Fruit fly (Drosophila melanogaster) whole organism, embryonic: ENCODE results near the gene CG7011.

Source experiments
- Abd-B ChIP-seq: fragments of 200-800 bp; sonication (Bioruptor generic); optimal IDR thresholded peaks from 2 replicates; lab custom pipeline; 2018; ENCODE audit warnings: missing biosample characterization, mild to moderate bottlenecking, missing genetic modification characterization, moderate library complexity
- Bdp1 ChIP-seq: fragments of 200-800 bp; sonication (Bioruptor generic); optimal IDR thresholded peaks from 3 replicates; lab custom pipeline; 2016; ENCODE audit warnings: missing biosample characterization, missing genetic modification characterization
- CG10654 ChIP-seq: fragments of 200-800 bp; sonication (Bioruptor generic); optimal IDR thresholded peaks from 2 replicates; lab custom pipeline; 2016; ENCODE audit warnings: missing biosample characterization, missing genetic modification characterization
- CG11456 ChIP-seq: fragments of 200-800 bp; sonication (Bioruptor generic); IDR thresholded peaks from 3 replicates; pipeline ENCODE4 v1.3.6; 2022; ENCODE audit warnings: missing biosample characterization, missing genetic modification characterization
- CG12155 ChIP-seq: fragments of 200-800 bp; sonication (Bioruptor generic); optimal IDR thresholded peaks from 3 replicates; lab custom pipeline; 2016; ENCODE audit warnings: missing biosample characterization, missing genetic modification characterization
- CG13894 ChIP-seq: fragments of 200-800 bp; sonication (Bioruptor generic); optimal IDR thresholded peaks from 3 replicates; lab custom pipeline; 2018; ENCODE audit warnings: missing biosample characterization, mild to moderate bottlenecking, missing genetic modification characterization, moderate library complexity
- CG14441 ChIP-seq: fragments of 200-800 bp; sonication (Bioruptor generic); IDR thresholded peaks from 2 replicates; pipeline ENCODE4 v1.3.6; 2022; ENCODE audit warnings: missing biosample characterization, missing genetic modification characterization
- CG14667 ChIP-seq: fragments of 200-800 bp; sonication (Bioruptor generic); IDR thresholded peaks from 2 replicates; pipeline ENCODE4 v1.3.6; 2022; ENCODE audit warnings: missing biosample characterization, missing genetic modification characterization
- CG2678 ChIP-seq: fragments of 200-800 bp; sonication (Bioruptor generic); optimal IDR thresholded peaks from 3 replicates; lab custom pipeline; 2019; ENCODE audit warnings: missing biosample characterization, mild to moderate bottlenecking, missing genetic modification characterization, moderate library complexity
- CG2889 ChIP-seq: fragments of 200-800 bp; sonication (Bioruptor generic); IDR thresholded peaks from 3 replicates; pipeline ENCODE4 v1.3.6; 2022; ENCODE audit warnings: missing biosample characterization, missing genetic modification characterization
- CG31388 ChIP-seq: fragments of 200-800 bp; sonication (Bioruptor generic); optimal IDR thresholded peaks from 2 replicates; lab custom pipeline; 2016; ENCODE audit warnings: missing biosample characterization, missing genetic modification characterization
- CG33557 ChIP-seq: fragments of 200-800 bp; sonication (Bioruptor generic); optimal IDR thresholded peaks from 2 replicates; lab custom pipeline; 2019; ENCODE audit warnings: missing biosample characterization, mild to moderate bottlenecking, missing genetic modification characterization, moderate library complexity
- CG4404 ChIP-seq: fragments of 200-800 bp; sonication (Bioruptor generic); IDR thresholded peaks from 2 replicates; pipeline ENCODE4 v1.3.6; 2022; ENCODE audit warnings: missing biosample characterization, missing genetic modification characterization
- CG6765 ChIP-seq: fragments of 200-800 bp; sonication (Bioruptor generic); optimal IDR thresholded peaks from 3 replicates; lab custom pipeline; 2017; ENCODE audit warnings: missing biosample characterization, mild to moderate bottlenecking, missing genetic modification characterization
- CG6854 ChIP-seq: fragments of 200-800 bp; sonication (Bioruptor generic); optimal IDR thresholded peaks from 3 replicates; lab custom pipeline; 2017; ENCODE audit warnings: missing biosample characterization, mild to moderate bottlenecking, missing genetic modification characterization
- CG8290 ChIP-seq, 3 experiments: fragments of 200-800 bp; sonication (Bioruptor generic); optimal IDR thresholded peaks; 2 replicates each; lab custom pipeline; 2016 to 2019; ENCODE audit warnings: missing biosample characterization in 3 of 3, missing genetic modification characterization in 3 of 3, mild to moderate bottlenecking in 2 of 3, moderate library complexity in 1 of 3
- CG8478 ChIP-seq: fragments of >200 bp; optimal IDR thresholded peaks from 2 replicates; lab custom pipeline; 2018
- CG9215 ChIP-seq: fragments of 200-800 bp; sonication (Bioruptor generic); IDR thresholded peaks from 2 replicates; pipeline ENCODE4 v1.3.6; 2022; ENCODE audit warnings: missing biosample characterization, missing genetic modification characterization
- CG9932 ChIP-seq: fragments of 200-800 bp; sonication (Bioruptor generic); IDR thresholded peaks from 2 replicates; pipeline ENCODE4 v1.3.6; 2022; ENCODE audit warnings: missing biosample characterization, missing genetic modification characterization
- ERR ChIP-seq: fragments of 200-800 bp; sonication (Bioruptor generic); optimal IDR thresholded peaks from 2 replicates; lab custom pipeline; 2016; ENCODE audit warnings: missing biosample characterization, missing genetic modification characterization
- Fer3 ChIP-seq: fragments of 200-800 bp; sonication (Bioruptor generic); optimal IDR thresholded peaks from 2 replicates; lab custom pipeline; 2018; ENCODE audit warnings: missing biosample characterization, mild to moderate bottlenecking, missing genetic modification characterization, moderate library complexity
- Hr78 ChIP-seq, 2 experiments: fragments of 200-800 bp in 1 of 2; fragments of >200 bp in 1 of 2; sonication (Bioruptor generic) in 1 of 2; optimal IDR thresholded peaks; 2 replicates each; lab custom pipeline; 2017 to 2019; ENCODE audit warnings: missing biosample characterization in 2 of 2, missing genetic modification characterization in 2 of 2, mild to moderate bottlenecking in 1 of 2, moderate library complexity in 1 of 2
- Kr ChIP-seq: fragments of 200-800 bp; sonication (Bioruptor generic); optimal IDR thresholded peaks from 2 replicates; lab custom pipeline; 2017; ENCODE audit warnings: missing biosample characterization, mild to moderate bottlenecking, missing genetic modification characterization
- NfI ChIP-seq: fragments of 200-800 bp; sonication (Bioruptor generic); optimal IDR thresholded peaks from 3 replicates; lab custom pipeline; 2018; ENCODE audit warnings: missing biosample characterization, mild to moderate bottlenecking, missing genetic modification characterization, moderate library complexity
- Vsx1 ChIP-seq: fragments of 200-800 bp; sonication (Bioruptor generic); optimal IDR thresholded peaks from 2 replicates; lab custom pipeline; 2017; ENCODE audit warnings: missing biosample characterization, mild to moderate bottlenecking, missing genetic modification characterization, missing genetic modification reagents
- abd-A ChIP-seq: fragments of 200-800 bp; sonication (Bioruptor generic); optimal IDR thresholded peaks from 3 replicates; lab custom pipeline; 2019; ENCODE audit warnings: missing biosample characterization, mild to moderate bottlenecking, missing genetic modification characterization, moderate library complexity
- bowl ChIP-seq: fragments of 200-800 bp; sonication (Bioruptor generic); IDR thresholded peaks from 2 replicates; pipeline ENCODE4 v1.3.6; 2022; ENCODE audit warnings: missing biosample characterization, missing genetic modification characterization
- chn ChIP-seq: fragments of 200-800 bp; sonication (Bioruptor generic); optimal IDR thresholded peaks from 2 replicates; lab custom pipeline; 2016; ENCODE audit warnings: missing biosample characterization, missing genetic modification characterization
- ems ChIP-seq: fragments of 200-800 bp; sonication (Bioruptor generic); optimal IDR thresholded peaks from 3 replicates; lab custom pipeline; 2016; ENCODE audit warnings: missing biosample characterization, missing genetic modification characterization
- fd96Cb ChIP-seq: fragments of 200-800 bp; sonication (Bioruptor generic); optimal IDR thresholded peaks from 2 replicates; lab custom pipeline; 2018; ENCODE audit warnings: missing biosample characterization, mild to moderate bottlenecking, missing genetic modification characterization, moderate library complexity
- fu2 ChIP-seq: fragments of 200-800 bp; sonication (Bioruptor generic); optimal IDR thresholded peaks from 2 replicates; lab custom pipeline; 2016; ENCODE audit warnings: missing biosample characterization, missing genetic modification characterization
- gem ChIP-seq: fragments of 200-800 bp; sonication (Bioruptor generic); optimal IDR thresholded peaks from 2 replicates; lab custom pipeline; 2019; ENCODE audit warnings: missing biosample characterization, mild to moderate bottlenecking, missing genetic modification characterization, moderate library complexity
- hbn ChIP-seq: fragments of 200-800 bp; sonication (Bioruptor generic); IDR thresholded peaks from 2 replicates; pipeline ENCODE4 v1.3.6; 2022; ENCODE audit warnings: missing biosample characterization, missing genetic modification characterization; ENCODE audit not compliant: partially characterized antibody
- inv ChIP-seq: fragments of 200-800 bp; sonication (Bioruptor generic); IDR thresholded peaks from 2 replicates; pipeline ENCODE4 v1.3.6; 2022; ENCODE audit warnings: missing biosample characterization, missing genetic modification characterization; ENCODE audit not compliant: partially characterized antibody
- jigr1 ChIP-seq: fragments of 200-800 bp; sonication (Bioruptor generic); IDR thresholded peaks from 3 replicates; pipeline ENCODE4 v1.3.6; 2022; ENCODE audit warnings: missing biosample characterization, missing genetic modification characterization
- jumu ChIP-seq: fragments of 200-800 bp; sonication (Bioruptor generic); optimal IDR thresholded peaks from 3 replicates; lab custom pipeline; 2016; ENCODE audit warnings: missing biosample characterization, missing genetic modification characterization
- lmd ChIP-seq: fragments of 200-800 bp; sonication (Bioruptor generic); IDR thresholded peaks from 2 replicates; pipeline ENCODE4 v1.3.6; 2022; ENCODE audit warnings: missing biosample characterization, missing genetic modification characterization
- otp ChIP-seq: fragments of 200-800 bp; sonication (Bioruptor generic); IDR thresholded peaks from 3 replicates; pipeline ENCODE4, ENCODE4 v1.3.6; 2022; ENCODE audit warnings: missing biosample characterization, missing genetic modification characterization
- ranshi ChIP-seq: fragments of 200-800 bp; sonication (Bioruptor generic); IDR thresholded peaks from 2 replicates; pipeline ENCODE4 v1.3.6; 2022; ENCODE audit warnings: missing biosample characterization, missing genetic modification characterization
- sqz ChIP-seq: fragments of 200-800 bp; sonication (Bioruptor generic); optimal IDR thresholded peaks from 3 replicates; lab custom pipeline; 2018; ENCODE audit warnings: missing biosample characterization, mild to moderate bottlenecking, missing genetic modification characterization
- ssp ChIP-seq: fragments of 200-800 bp; sonication (Bioruptor generic); IDR thresholded peaks from 2 replicates; pipeline ENCODE4 v1.3.6; 2022; ENCODE audit warnings: missing biosample characterization, missing genetic modification characterization
- tap ChIP-seq: fragments of 200-800 bp; optimal IDR thresholded peaks from 3 replicates; lab custom pipeline; 2019; ENCODE audit warnings: missing biosample characterization, mild to moderate bottlenecking, missing genetic modification characterization, moderate library complexity
- unpg ChIP-seq: fragments of 200-800 bp; sonication (Bioruptor generic); optimal IDR thresholded peaks from 3 replicates; lab custom pipeline; 2018; ENCODE audit warnings: missing biosample characterization, mild to moderate bottlenecking, missing genetic modification characterization, moderate library complexity

CG7011 gene

DNA sequence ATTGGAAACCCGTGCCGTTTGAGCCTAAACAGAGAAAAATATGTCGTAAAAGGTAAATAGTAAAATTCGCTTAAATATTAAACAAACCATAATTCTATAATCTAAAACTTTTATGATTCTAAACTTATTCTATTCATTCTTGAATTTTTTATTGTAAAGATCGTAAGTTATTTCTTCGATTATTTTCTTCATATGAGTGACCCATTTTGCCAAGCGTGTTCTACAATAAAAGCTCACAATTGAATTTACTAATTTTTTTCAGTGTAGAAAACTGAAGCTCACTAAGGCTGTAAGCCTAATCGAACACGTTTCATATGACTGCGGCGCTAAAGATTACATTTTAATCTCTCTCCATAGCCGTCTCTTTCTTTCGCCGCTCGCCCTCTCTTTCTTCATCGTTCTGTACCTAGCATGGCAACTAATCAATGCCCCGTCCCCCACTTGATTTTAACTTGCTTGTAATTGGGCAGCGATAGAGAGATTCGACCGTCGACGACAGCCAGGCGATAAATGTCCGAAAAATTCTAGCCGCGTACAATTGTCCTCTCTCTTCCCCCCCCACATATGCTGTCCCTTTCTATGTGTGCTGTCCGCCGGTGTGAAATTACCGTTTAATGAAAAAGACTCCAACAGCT, 8.5 kb upstream of the CG7011 start (continued):
- no peak for TF ChIP-seq CG14667 (GFP tag; lab: Robert Waterston, UW)
- TF ChIP-seq chn = no peak
- TF ChIP-seq CG9932 (GFP tag; lab: Robert Waterston, UW) = no peak
- TF ChIP-seq ssp (GFP tag; lab: Robert Waterston, UW) = no peak
- TF ChIP-seq ems (GFP tag; lab: Kevin White, UChicago) = no peak
- no peak for TF ChIP-seq hbn (GFP tag; lab: Robert Waterston, UW)
- TF ChIP-seq CG2678 = peak; percentile 10
- no peak for TF ChIP-seq ERR
- no peak for TF ChIP-seq jigr1
- peak; percentile 14 for TF ChIP-seq abd-A (tag; lab: Kevin White, UChicago)
- peak; percentile 31 for TF ChIP-seq fd96Cb (tag; lab: Kevin White, UChicago)
- no peak for TF ChIP-seq jumu (GFP tag; lab: Kevin White, UChicago)
- no peak for TF ChIP-seq CG31388
- no peak for TF ChIP-seq Bdp1 (GFP tag; lab: Kevin White, UChicago)
- peak; percentile 4; the same call in 1 of the 2 replicates for TF ChIP-seq ranshi
- TF ChIP-seq CG10654 (GFP tag; lab: Kevin White, UChicago) = no peak
- no peak for TF ChIP-seq CG33557
- TF ChIP-seq CG13894 (tag; lab: Kevin White, UChicago) = no peak
- TF ChIP-seq CG9215 (GFP tag; lab: Robert Waterston, UW) = no peak
- no peak for TF ChIP-seq CG2889
- TF ChIP-seq Vsx1 (GFP tag; lab: Kevin White, UChicago) = peak; percentile 17
- TF ChIP-seq sqz (GFP tag; lab: Kevin White, UChicago) = no peak
- no peak for TF ChIP-seq Kr (GFP tag; lab: Kevin White, UChicago)
- no peak for TF ChIP-seq Abd-B (GFP tag; lab: Kevin White, UChicago)
- no peak for TF ChIP-seq Fer3 (tag; lab: Kevin White, UChicago)
- no peak for TF ChIP-seq CG8478 (lab: Kevin White, UChicago)
- peak; percentile 21 for TF ChIP-seq unpg

DNA sequence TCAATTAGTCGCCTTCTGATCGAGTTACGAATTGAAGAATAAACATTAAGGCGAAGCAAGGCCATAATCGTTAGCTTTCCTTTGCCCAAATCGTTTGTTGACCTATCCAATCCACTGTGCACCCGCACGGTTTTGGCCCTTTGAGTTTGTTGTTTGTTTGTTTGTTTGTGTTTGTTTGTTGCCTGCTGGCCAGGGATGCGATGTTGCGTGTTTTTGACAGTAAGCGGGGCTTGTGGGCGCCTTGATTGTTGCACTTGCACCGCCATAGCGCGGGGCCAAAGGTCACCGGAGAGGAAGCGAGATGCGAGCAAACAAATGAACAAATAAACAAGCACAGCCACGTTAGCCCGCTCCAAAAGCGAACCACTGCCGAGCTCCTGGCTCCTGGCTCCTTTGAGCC, 6.4 kb upstream of the CG7011 start:
- no peak for TF ChIP-seq fu2 (GFP tag; lab: Kevin White, UChicago)
- no peak for TF ChIP-seq CG12155
- 0 out of 2 replicates have a peak, but pooled peaks have one; percentile 19 for TF ChIP-seq CG4404 (GFP tag; lab: Robert Waterston, UW)
- no peak for TF ChIP-seq NfI (GFP tag; lab: Kevin White, UChicago)
- TF ChIP-seq Hr78 (GFP tag; optimal IDR thresholded peaks at IDR 0.05; lab: Kevin White, UChicago) = peak in 1 of 2 experiments; percentile 52
- TF ChIP-seq CG6765 (GFP tag; lab: Kevin White, UChicago) = no peak
- no peak for TF ChIP-seq CG8290 (GFP tag; optimal IDR thresholded peaks at IDR 0.05; lab: Kevin White, UChicago)
- TF ChIP-seq CG8290 (tag; optimal IDR thresholded peaks at IDR 0.05; lab: Kevin White, UChicago) = no peak
- TF ChIP-seq otp (GFP tag; lab: Robert Waterston, UW) = 0 out of 3 replicates have a peak, but pooled peaks have one; percentile 11
- TF ChIP-seq CG6854 (GFP tag; lab: Kevin White, UChicago) = no peak
- no peak for TF ChIP-seq Vsx1 (GFP tag; lab: Kevin White, UChicago)
- 0 out of 2 replicates have a peak, but pooled peaks have one; percentile 14 for TF ChIP-seq lmd
- TF ChIP-seq gem (tag; lab: Kevin White, UChicago) = no peak
- 0 out of 2 replicates have a peak, but pooled peaks have one; percentile 18 for TF ChIP-seq CG14441 (GFP tag; lab: Robert Waterston, UW)
- no peak for TF ChIP-seq tap (tag; lab: Kevin White, UChicago)
- TF ChIP-seq bowl (GFP tag; lab: Robert Waterston, UW) = no peak
- TF ChIP-seq CG11456 (GFP tag; lab: Robert Waterston, UW) = 0 out of 3 replicates have a peak, but pooled peaks have one; percentile 51
- TF ChIP-seq inv (GFP tag; lab: Robert Waterston, UW) = no peak
